Worm (Caenorhabditis elegans): Measurements from ENCODE around the gene math-5.

The math-5 gene

ce11 chrII:1842894-1843293, 39.7 kb downstream of the math-5 start, which contains the start of the genes C52E2.5 and C52E2.4 (continued):
- TF ChIP-seq blmp-1 (tag; optimal IDR thresholded peaks at IDR 0.05): no peak
- TF ChIP-seq efl-3 (GFP tag; optimal IDR thresholded peaks at IDR 0.05): no peak
- TF ChIP-seq nhr-12 (tag; optimal IDR thresholded peaks at IDR 0.05): no peak
- no peak for TF ChIP-seq efl-1 (optimal IDR thresholded peaks at IDR 0.05)
- TF ChIP-seq efl-1 (GFP tag; optimal IDR thresholded peaks at IDR 0.05 in 1 of 2): peak in 1 of 2 experiments; percentile 16
- no peak for TF ChIP-seq zip-4 (GFP tag; optimal IDR thresholded peaks at IDR 0.05)
- TF ChIP-seq pax-3 (tag; optimal IDR thresholded peaks at IDR 0.05): no peak
- peak; percentile 16 for TF ChIP-seq pqm-1 (tag; optimal IDR thresholded peaks at IDR 0.05)
- TF ChIP-seq aha-1 (tag; optimal IDR thresholded peaks at IDR 0.05): no peak
- no peak for TF ChIP-seq irx-1 (tag; optimal IDR thresholded peaks at IDR 0.05)
- TF ChIP-seq sup-37 (GFP tag; optimal IDR thresholded peaks at IDR 0.05): no peak
- no peak for TF ChIP-seq Y116A8C.19 (tag; optimal IDR thresholded peaks at IDR 0.05; ENCODE audit: borderline replicate concordance)
- no peak for TF ChIP-seq snpc-4 (tag; optimal IDR thresholded peaks at IDR 0.05)
- no peak for TF ChIP-seq elt-3 (tag; optimal IDR thresholded peaks at IDR 0.05)
- no peak for TF ChIP-seq hpl-2 (GFP tag; optimal IDR thresholded peaks at IDR 0.05)

DNA sequence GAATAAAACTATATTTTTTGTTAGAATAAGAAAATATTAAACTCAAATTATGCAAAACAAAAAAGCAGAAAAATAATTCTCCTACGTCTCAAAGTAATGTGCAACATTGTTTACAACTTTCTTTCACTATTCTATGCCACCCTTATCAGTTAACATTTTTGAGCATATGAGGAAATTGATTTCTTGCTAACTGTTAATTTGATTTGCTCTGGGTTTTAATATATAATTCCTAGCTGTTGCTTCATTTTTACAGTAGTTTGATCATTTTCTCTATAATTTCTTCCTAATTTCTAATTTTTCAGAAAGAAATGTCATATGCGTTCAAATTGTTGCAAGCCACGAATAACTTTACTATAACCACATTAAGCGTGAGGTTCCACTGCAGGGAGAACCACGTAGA, 46.4 kb downstream of the math-5 start, which contains the start of gene T08E11.1:
T08E11.1 (plus strand) TSS at position 301 of the 400 bp plus-strand sequence.
- TF ChIP-seq elt-2 (tag; optimal IDR thresholded peaks at IDR 0.05) (peak; percentile 47), zip-4 (GFP tag; optimal IDR thresholded peaks at IDR 0.05) (no peak)

- TF ChIP-seq sptf-1 (tag; optimal IDR thresholded peaks at IDR 0.05): no peak
- TF ChIP-seq unc-130 (tag; optimal IDR thresholded peaks at IDR 0.05): no peak
- no peak for TF ChIP-seq nhr-237 (tag; optimal IDR thresholded peaks at IDR 0.05)
- no peak for TF ChIP-seq nhr-12 (tag; optimal IDR thresholded peaks at IDR 0.05)
- TF ChIP-seq swsn-7 (tag; optimal IDR thresholded peaks at IDR 0.05): no peak
These were observed 50.7 kb downstream of the math-5 start, which contains the start of gene math-39 for ce11 chrII:1831883-1832388. Gene math-39, plus strand, starts transcription at chrII:1832338.

Data from whole organism, L1 larva.